Worm (Caenorhabditis elegans) whole organism, mixed stage, embryonic: ENCODE measurements around the gene T05C1.5.

Experiments
- cnd-1 ChIP-seq: fragments of 200-800 bp; sonication (Bioruptor generic); optimal IDR thresholded peaks from 2 replicates; lab custom pipeline; 2018; ENCODE audit warnings: mild to moderate bottlenecking, missing genetic modification characterization, missing compliant biosample characterization
- elt-1 ChIP-seq: sonication (generic microtip); optimal IDR thresholded peaks from 2 replicates; lab custom pipeline; 2017; ENCODE audit warnings: missing genetic modification characterization, mild to moderate bottlenecking, missing compliant biosample characterization, antibody characterized with exemption, moderate library complexity, borderline replicate concordance; ENCODE audit not compliant: insufficient read depth
- elt-3 ChIP-seq: fragments of 150-350 bp; optimal IDR thresholded peaks from 2 replicates; lab custom pipeline; 2014; ENCODE audit warnings: missing biosample characterization, missing genetic modification characterization
- hlh-1 ChIP-seq: fragments of 150-350 bp; optimal IDR thresholded peaks from 2 replicates; lab custom pipeline; 2014; ENCODE audit warnings: missing biosample characterization, missing genetic modification reagents, missing genetic modification characterization
- nhr-2 ChIP-seq: fragments of 150-350 bp; optimal IDR thresholded peaks from 2 replicates; lab custom pipeline; 2014; ENCODE audit warnings: missing biosample characterization, missing genetic modification characterization
- sptf-1 ChIP-seq: sonication (generic microtip); optimal IDR thresholded peaks from 2 replicates; lab custom pipeline; 2017; ENCODE audit warnings: mild to moderate bottlenecking, missing genetic modification characterization, moderate library complexity, missing compliant biosample characterization
- unc-62 ChIP-seq: fragments of 150-350 bp; optimal IDR thresholded peaks from 2 replicates; lab custom pipeline; 2014; ENCODE audit warnings: missing biosample characterization, missing genetic modification reagents, missing genetic modification characterization

- TF ChIP-seq elt-1 (tag; lab: Kevin White, UChicago) = no peak
- TF ChIP-seq unc-62 (GFP tag; lab: Kevin White, UChicago) = no peak
- no peak for TF ChIP-seq hlh-1
- no peak for TF ChIP-seq elt-3 (tag; lab: Kevin White, UChicago)
- no peak for TF ChIP-seq sptf-1
- TF ChIP-seq cnd-1 = no peak
- TF ChIP-seq nhr-2 (tag; lab: Kevin White, UChicago) = no peak
These were observed 41.3 kb upstream of the T05C1.5 start, which contains the start of gene sra-32 for ce11 chrII:4531880-4532279.
